Worm (Caenorhabditis elegans) whole organism, mixed stage, embryonic: ENCODE results near the gene poml-4.
"Not testable (repeated sequence)": the region's sequence is repeated elsewhere in the genome, so short reads cannot be mapped to it uniquely, and the experiment has no call there.

ENCODE experiments used
- M03D4.4 ChIP-seq: sonication (generic microtip); optimal IDR thresholded peaks from 2 replicates; lab custom pipeline; 2017; ENCODE audit warnings: mild to moderate bottlenecking, missing genetic modification characterization, missing compliant biosample characterization
- bed-3 ChIP-seq: fragments of 200-800 bp; sonication (Bioruptor generic); optimal IDR thresholded peaks from 3 replicates; lab custom pipeline; 2018; ENCODE audit warnings: mild to moderate bottlenecking, missing genetic modification characterization, moderate library complexity, missing compliant biosample characterization
- blmp-1 ChIP-seq: fragments of 150-350 bp; optimal IDR thresholded peaks from 2 replicates; lab custom pipeline; 2014; ENCODE audit warnings: missing biosample characterization, missing genetic modification characterization
- ceh-39 ChIP-seq: fragments of 150-350 bp; optimal IDR thresholded peaks from 2 replicates; lab custom pipeline; 2014; ENCODE audit warnings: missing biosample characterization, missing genetic modification characterization
- ceh-43 ChIP-seq: fragments of 200-800 bp; sonication (Bioruptor generic); optimal IDR thresholded peaks from 2 replicates; lab custom pipeline; 2018; ENCODE audit warnings: mild to moderate bottlenecking, missing genetic modification characterization, moderate library complexity, missing compliant biosample characterization
- ceh-83 ChIP-seq: fragments of 200-800 bp; sonication (Bioruptor generic); optimal IDR thresholded peaks from 2 replicates; lab custom pipeline; 2018; ENCODE audit warnings: mild to moderate bottlenecking, missing genetic modification characterization, missing compliant biosample characterization
- cnd-1 ChIP-seq: fragments of 200-800 bp; sonication (Bioruptor generic); optimal IDR thresholded peaks from 2 replicates; lab custom pipeline; 2018; ENCODE audit warnings: mild to moderate bottlenecking, missing genetic modification characterization, missing compliant biosample characterization
- elt-1 ChIP-seq: sonication (generic microtip); optimal IDR thresholded peaks from 2 replicates; lab custom pipeline; 2017; ENCODE audit warnings: missing genetic modification characterization, mild to moderate bottlenecking, missing compliant biosample characterization, antibody characterized with exemption, moderate library complexity, borderline replicate concordance; ENCODE audit not compliant: insufficient read depth
- elt-3 ChIP-seq: fragments of 150-350 bp; optimal IDR thresholded peaks from 2 replicates; lab custom pipeline; 2014; ENCODE audit warnings: missing biosample characterization, missing genetic modification characterization
- flh-1 ChIP-seq: fragments of 200-800 bp; sonication (Bioruptor generic); optimal IDR thresholded peaks from 2 replicates; lab custom pipeline; 2018; ENCODE audit warnings: mild to moderate bottlenecking, missing genetic modification characterization, moderate library complexity, missing compliant biosample characterization
- ham-2 ChIP-seq: fragments of 200-800 bp; sonication (Bioruptor generic); optimal IDR thresholded peaks from 2 replicates; lab custom pipeline; 2018; ENCODE audit warnings: mild to moderate bottlenecking, missing genetic modification characterization, missing compliant biosample characterization
- hlh-1 ChIP-seq: fragments of 150-350 bp; optimal IDR thresholded peaks from 2 replicates; lab custom pipeline; 2014; ENCODE audit warnings: missing biosample characterization, missing genetic modification reagents, missing genetic modification characterization
- lin-13 ChIP-seq: fragments of 150-350 bp; optimal IDR thresholded peaks from 2 replicates; lab custom pipeline; 2014; ENCODE audit warnings: missing biosample characterization, missing genetic modification characterization
- lin-32 ChIP-seq: fragments of 200-800 bp; sonication (Bioruptor generic); optimal IDR thresholded peaks from 2 replicates; lab custom pipeline; 2018; ENCODE audit warnings: mild to moderate bottlenecking, missing genetic modification characterization, missing compliant biosample characterization
- mab-5 ChIP-seq: fragments of 150-350 bp; optimal IDR thresholded peaks from 2 replicates; lab custom pipeline; 2014; ENCODE audit warnings: missing biosample characterization, missing genetic modification characterization
- mep-1 ChIP-seq: fragments of 150-350 bp; optimal IDR thresholded peaks from 2 replicates; lab custom pipeline; 2017; ENCODE audit warnings: missing biosample characterization, missing genetic modification reagents, missing genetic modification characterization, inconsistent platforms
- nhr-2 ChIP-seq: fragments of 150-350 bp; optimal IDR thresholded peaks from 2 replicates; lab custom pipeline; 2014; ENCODE audit warnings: missing biosample characterization, missing genetic modification characterization
- nhr-237 ChIP-seq: fragments of 150-350 bp; optimal IDR thresholded peaks from 2 replicates; lab custom pipeline; 2014; ENCODE audit warnings: missing biosample characterization, missing genetic modification characterization
- nhr-28 ChIP-seq: fragments of 150-350 bp; optimal IDR thresholded peaks from 2 replicates; lab custom pipeline; 2014; ENCODE audit warnings: missing biosample characterization, missing genetic modification characterization
- nhr-76 ChIP-seq: sonication (generic microtip); optimal IDR thresholded peaks from 2 replicates; lab custom pipeline; 2017; ENCODE audit warnings: missing biosample characterization, missing genetic modification characterization
- pha-4 ChIP-seq: fragments of 150-350 bp; optimal IDR thresholded peaks from 2 replicates; lab custom pipeline; 2018; ENCODE audit warnings: missing biosample characterization, missing genetic modification reagents, missing genetic modification characterization
- snpc-4 ChIP-seq: fragments of 150-350 bp; optimal IDR thresholded peaks from 2 replicates; lab custom pipeline; 2014; ENCODE audit warnings: missing biosample characterization, missing genetic modification characterization
- sptf-1 ChIP-seq: sonication (generic microtip); optimal IDR thresholded peaks from 2 replicates; lab custom pipeline; 2017; ENCODE audit warnings: mild to moderate bottlenecking, missing genetic modification characterization, moderate library complexity, missing compliant biosample characterization
- tbx-8 ChIP-seq: fragments of 200-800 bp; sonication (Bioruptor generic); optimal IDR thresholded peaks from 2 replicates; lab custom pipeline; 2018; ENCODE audit warnings: mild to moderate bottlenecking, missing genetic modification characterization, moderate library complexity, missing compliant biosample characterization
- unc-120 ChIP-seq: sonication (generic microtip); optimal IDR thresholded peaks from 2 replicates; lab custom pipeline; 2017; ENCODE audit warnings: missing genetic modification characterization, missing compliant biosample characterization; ENCODE audit not compliant: poor library complexity, severe bottlenecking
- unc-39 ChIP-seq: fragments of 150-350 bp; optimal IDR thresholded peaks from 2 replicates; lab custom pipeline; 2014; ENCODE audit warnings: missing biosample characterization, missing genetic modification characterization
- unc-62 ChIP-seq: fragments of 150-350 bp; optimal IDR thresholded peaks from 2 replicates; lab custom pipeline; 2014; ENCODE audit warnings: missing biosample characterization, missing genetic modification reagents, missing genetic modification characterization
- ztf-11 ChIP-seq: fragments of 150-350 bp; optimal IDR thresholded peaks from 2 replicates; lab custom pipeline; 2014; ENCODE audit warnings: missing biosample characterization, missing genetic modification characterization

Gene poml-4

DNA sequence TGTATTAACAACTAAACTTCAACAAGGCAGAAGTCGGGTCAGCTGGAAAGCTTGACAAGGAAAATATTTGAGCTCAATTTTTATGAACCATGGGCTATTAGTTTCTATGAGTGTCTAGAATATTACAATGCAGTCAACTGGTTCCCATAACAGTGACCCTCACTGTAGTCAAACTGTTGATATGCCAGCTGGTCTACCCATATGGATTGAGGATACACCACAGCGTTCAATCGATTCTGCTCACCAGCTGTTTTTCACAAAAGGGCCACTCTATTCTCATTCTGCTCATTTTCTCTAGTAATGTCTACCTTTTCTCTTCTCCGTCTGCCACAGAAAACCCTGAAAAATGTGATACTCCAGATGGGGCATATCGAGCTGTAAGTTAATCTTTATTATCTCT, 3.4 kb upstream of the poml-4 start, which contains the start of gene fbxb-42:
Gene fbxb-42, plus strand, starts transcription at position 301 of the 400 bp plus-strand sequence.
- no peak for TF ChIP-seq bed-3
- TF ChIP-seq cnd-1 (tag; lab: Kevin White, UChicago) = peak; percentile 48
- TF ChIP-seq elt-1 (tag; lab: Kevin White, UChicago) = no peak

- TF ChIP-seq nhr-28 (tag; lab: Kevin White, UChicago) = no peak
- no peak for TF ChIP-seq elt-1 (tag; lab: Kevin White, UChicago)
- peak; percentile 34 for TF ChIP-seq cnd-1 (tag; lab: Kevin White, UChicago)
Measured at ce11 chrII:1538589-1538988, 2.1 kb upstream of the poml-4 start, which contains the start of gene fbxb-44. Gene fbxb-44 (plus strand): TSS chrII:1538889.

ce11 chrII:1543182-1543581, 2.5 kb downstream of the poml-4 start, which contains the start of gene K05F6.4:
Gene K05F6.4 (plus strand): TSS chrII:1543482.
- TF ChIP-seq unc-120 (tag; lab: Kevin White, UChicago); nhr-76 (tag; lab: Kevin White, UChicago); flh-1: not testable (repeated sequence)

DNA sequence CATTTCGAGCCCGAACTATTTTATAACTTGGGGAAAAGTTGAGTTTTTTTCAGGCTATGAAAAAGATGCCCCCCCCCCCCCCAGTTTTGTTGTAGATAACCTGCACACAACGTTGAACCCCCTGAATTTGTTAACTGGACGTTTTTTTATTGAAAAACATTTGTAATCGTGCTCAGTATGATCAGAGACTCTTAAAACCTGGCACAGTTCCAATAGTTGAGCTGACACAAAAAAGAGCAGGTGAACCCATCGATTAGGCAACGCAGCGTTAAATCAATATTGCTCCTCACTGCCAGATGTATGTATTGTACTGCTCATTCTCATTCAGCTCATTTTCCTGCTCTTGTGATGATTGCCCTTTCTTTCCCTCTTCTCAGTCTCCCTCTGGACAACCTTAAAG, 4.9 kb downstream of the poml-4 start, which contains the start of gene K05F6.12:
Gene K05F6.12, plus strand, starts transcription at position 301 of the 400 bp plus-strand sequence.
- TF ChIP-seq pha-4 (tag; lab: Kevin White, UChicago) (no peak), unc-39 (tag; lab: Kevin White, UChicago) (no peak), M03D4.4 (tag; lab: Kevin White, UChicago) (no peak), nhr-2 (no peak), flh-1 (no peak), ham-2 (no peak), ceh-83 (GFP tag; lab: Kevin White, UChicago) (no peak), ztf-11 (tag; lab: Kevin White, UChicago) (no peak), hlh-1 (no peak)

DNA sequence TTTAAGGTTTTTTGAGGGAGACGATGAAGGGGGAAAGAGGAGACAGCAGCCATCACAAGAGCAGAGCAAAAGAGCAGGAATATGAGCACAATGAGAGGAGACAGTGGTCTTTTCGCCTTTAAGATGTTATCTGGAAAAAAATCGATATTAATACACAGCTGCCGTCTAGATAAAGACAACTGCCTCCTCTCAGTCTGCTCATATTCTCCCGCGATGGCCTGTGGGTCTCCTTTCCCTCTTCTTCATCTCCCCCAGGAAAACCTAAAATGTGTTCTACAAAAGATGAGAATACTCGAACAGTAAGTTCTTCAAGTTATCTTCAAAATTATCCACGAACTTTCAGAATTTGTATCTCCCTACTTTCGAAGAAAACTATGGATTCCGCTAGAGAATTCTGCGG, 9.8 kb downstream of the poml-4 start, which contains the start of the genes fbxb-52 and fbxb-51:
Gene fbxb-52, minus strand, starts transcription at position 101 of the 400 bp plus-strand sequence.
Gene fbxb-51, plus strand, starts transcription at position 212 of the 400 bp plus-strand sequence.
- TF ChIP-seq unc-120 (tag; lab: Kevin White, UChicago) (no peak), nhr-237 (tag; lab: Kevin White, UChicago) (no peak), ceh-83 (GFP tag; lab: Kevin White, UChicago) (no peak)

ce11 chrII:1556217-1556616, 15.5 kb downstream of the poml-4 start, which contains the start of the genes fbxb-54 and fbxb-50:
Gene fbxb-54 (minus strand): TSS chrII:1556317.
Gene fbxb-50 (plus strand): TSS chrII:1556443.
- not testable (repeated sequence) for TF ChIP-seq tbx-8 (GFP tag; lab: Kevin White, UChicago); bed-3; ham-2

DNA sequence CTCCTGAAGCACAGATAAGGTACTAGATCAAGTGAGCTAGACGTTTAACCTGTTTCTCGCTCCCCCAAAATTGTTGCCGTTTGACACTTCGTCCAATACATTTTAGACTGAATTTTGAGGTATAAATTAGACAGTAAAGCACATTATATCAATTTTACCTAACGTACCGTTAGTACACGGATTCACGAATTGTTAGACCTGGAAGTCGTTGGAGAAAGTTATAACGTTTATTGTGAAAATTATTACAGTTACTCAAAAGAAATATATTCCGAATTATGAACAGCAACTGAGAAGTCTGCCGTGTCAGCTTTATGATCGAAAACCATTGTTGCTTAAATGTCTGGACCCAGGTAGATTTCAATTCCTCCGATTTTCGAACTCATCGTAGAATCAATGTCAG, 20.1 kb downstream of the poml-4 start:
- TF ChIP-seq unc-120 (tag; lab: Kevin White, UChicago) = no peak
- no peak for TF ChIP-seq ceh-43 (GFP tag; lab: Kevin White, UChicago)
- TF ChIP-seq, all 35 proteins: peak for 0

DNA sequence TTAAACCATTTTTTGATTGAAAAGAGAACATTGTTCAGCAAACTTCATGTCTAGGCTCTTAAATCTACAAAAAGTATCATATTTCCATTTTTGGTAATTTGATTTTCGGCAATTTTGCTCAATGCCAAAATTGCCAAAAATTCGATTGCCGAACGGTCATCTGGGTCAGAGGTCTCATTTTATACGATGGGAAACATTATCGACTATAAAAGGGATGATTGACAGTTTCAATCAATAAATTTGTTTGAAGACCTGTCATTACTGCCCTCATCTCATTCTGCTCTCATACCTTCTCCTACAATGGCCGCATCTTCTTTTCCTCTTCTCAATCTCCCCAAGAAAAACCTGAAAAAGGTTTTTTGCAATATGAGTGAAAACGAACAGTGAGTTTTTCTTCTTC, 21.1 kb downstream of the poml-4 start, which contains the start of gene K05F6.14:
Gene K05F6.14, plus strand, starts transcription at position 301 of the 400 bp plus-strand sequence.
- TF ChIP-seq nhr-2 = no peak
- no peak for TF ChIP-seq tbx-8 (GFP tag; lab: Kevin White, UChicago)
- TF ChIP-seq mab-5 (tag; lab: Kevin White, UChicago) = no peak
- TF ChIP-seq unc-62 (GFP tag; lab: Kevin White, UChicago) = no peak
- TF ChIP-seq elt-3 = no peak

DNA sequence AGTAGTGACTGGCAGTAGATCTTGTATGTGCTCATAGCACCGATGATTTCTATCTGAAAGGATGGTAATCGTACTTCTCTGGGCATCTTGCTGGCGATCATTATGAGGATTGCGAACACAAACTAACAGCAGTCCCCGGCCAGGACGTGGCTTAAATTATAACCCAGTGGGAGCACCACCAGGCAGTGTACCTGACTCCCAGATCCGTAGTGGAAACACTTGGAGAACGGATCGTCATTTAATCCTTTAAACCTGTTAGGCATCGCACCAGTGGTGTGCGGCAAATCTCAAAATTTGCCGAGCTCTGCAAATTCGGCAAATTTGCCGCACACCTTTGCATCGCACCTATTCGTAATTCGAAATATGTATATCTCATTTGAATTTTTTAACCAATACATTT, 26.9 kb downstream of the poml-4 start, which contains the start of gene K05F6.8:
Gene K05F6.8, minus strand, starts transcription at position 101 of the 400 bp plus-strand sequence.
- TF ChIP-seq nhr-2 = no peak
- TF ChIP-seq mep-1 (tag; lab: Kevin White, UChicago) = no peak
- TF ChIP-seq nhr-28 (tag; lab: Kevin White, UChicago) = no peak
- no peak for TF ChIP-seq tbx-8 (GFP tag; lab: Kevin White, UChicago)
- no peak for TF ChIP-seq blmp-1
- TF ChIP-seq lin-32 = no peak
- TF ChIP-seq elt-3 = no peak
- TF ChIP-seq pha-4 (tag; lab: Kevin White, UChicago) = no peak
- TF ChIP-seq ceh-83 (GFP tag; lab: Kevin White, UChicago) = no peak
- no peak for TF ChIP-seq ceh-39
- TF ChIP-seq unc-120 (tag; lab: Kevin White, UChicago) = no peak
- TF ChIP-seq lin-13 (tag; lab: Kevin White, UChicago) = no peak
- TF ChIP-seq flh-1 = no peak
- TF ChIP-seq ztf-11 (tag; lab: Kevin White, UChicago) = no peak
- no peak for TF ChIP-seq cnd-1 (tag; lab: Kevin White, UChicago)
- no peak for TF ChIP-seq sptf-1 (tag; lab: Kevin White, UChicago)
- TF ChIP-seq snpc-4 (tag; lab: Kevin White, UChicago) = no peak
- TF ChIP-seq, all 35 proteins: peak for 0
